Fruit fly (Drosophila melanogaster): ENCODE results near the gene CG4194.

Gene CG4194

dm6 chrX:2087501-2087900 lies 19.1 kb downstream of the CG4194 start (continued):
- TF ChIP-seq H2.0 (GFP tag; IDR thresholded peaks at IDR 0.05) (peak; percentile 76), ems (GFP tag; optimal IDR thresholded peaks at IDR 0.05) (peak; percentile 25), Dll (GFP tag; IDR thresholded peaks at IDR 0.05; ENCODE audit: partially characterized antibody) (no peak), CG31365 (tag; optimal IDR thresholded peaks at IDR 0.05) (no peak), CG7271 (tag; optimal IDR thresholded peaks at IDR 0.05) (no peak), CG17361 (GFP tag; IDR thresholded peaks at IDR 0.05) (peak; percentile 46; the same call in 1 of the 3 replicates), Fer3 (tag; optimal IDR thresholded peaks at IDR 0.05) (peak; percentile 18), sim (GFP tag; IDR thresholded peaks at IDR 0.05) (no peak), MTF-1 (GFP tag; optimal IDR thresholded peaks at IDR 0.05; ENCODE audit: borderline replicate concordance) (no peak), CG16813 (GFP tag; IDR thresholded peaks at IDR 0.05; ENCODE audit: partially characterized antibody) (no peak), nau (GFP tag; optimal IDR thresholded peaks at IDR 0.05) (peak; percentile 46), Ssrp (tag; optimal IDR thresholded peaks at IDR 0.05) (peak; percentile 44), CG8388 (GFP tag; optimal IDR thresholded peaks at IDR 0.05) (peak; percentile 70), scrt (GFP tag; optimal IDR thresholded peaks at IDR 0.05) (no peak), Deaf1 (tag; optimal IDR thresholded peaks at IDR 0.05) (no peak), CG9437 (GFP tag; optimal IDR thresholded peaks at IDR 0.05) (peak; percentile 24), salm (tag; optimal IDR thresholded peaks at IDR 0.05) (peak; percentile 46), CG7987 (GFP tag; optimal IDR thresholded peaks at IDR 0.05) (no peak), CG10565 (GFP tag; optimal IDR thresholded peaks at IDR 0.05) (no peak), Lim3 (GFP tag; IDR thresholded peaks at IDR 0.05) (no peak), CG12942 (GFP tag; optimal IDR thresholded peaks at IDR 0.05) (peak; percentile 31), CG11560 (tag; IDR thresholded peaks at IDR 0.05) (no peak), CG7372 (GFP tag; IDR thresholded peaks at IDR 0.05) (no peak), zf30C (GFP tag; optimal IDR thresholded peaks at IDR 0.05) (no peak), sug (tag; optimal IDR thresholded peaks at IDR 0.05) (no peak), vvl (GFP tag; IDR thresholded peaks at IDR 0.05) (peak; percentile 84), CG10959 (GFP tag; IDR thresholded peaks at IDR 0.05) (no peak), CG4328 (GFP tag; optimal IDR thresholded peaks at IDR 0.05) (no peak), bcd (GFP tag; optimal IDR thresholded peaks at IDR 0.05) (peak; percentile 29), wek (GFP tag; optimal IDR thresholded peaks at IDR 0.05) (peak; percentile 55), stc (GFP tag; IDR thresholded peaks at IDR 0.05) (peak; percentile 67), fu2 (GFP tag; optimal IDR thresholded peaks at IDR 0.05) (peak; percentile 55), Meics (GFP tag; optimal IDR thresholded peaks at IDR 0.05) (peak; percentile 33), slbo (GFP tag; IDR thresholded peaks at IDR 0.05) (peak; percentile 76), CG10267 (tag; optimal IDR thresholded peaks at IDR 0.05) (peak; percentile 5), grau (tag; optimal IDR thresholded peaks at IDR 0.05) (peak; percentile 60), Blimp-1 (GFP tag; optimal IDR thresholded peaks at IDR 0.05) (peak; percentile 49), gsb-n (tag; optimal IDR thresholded peaks at IDR 0.05) (peak; percentile 56), dysf (GFP tag; IDR thresholded peaks at IDR 0.05) (peak; percentile 62), CG12391 (tag; optimal IDR thresholded peaks at IDR 0.05) (peak; percentile 65), Aef1 (GFP tag; IDR thresholded peaks at IDR 0.05) (0 out of 3 replicates have a peak, but pooled peaks have one; percentile 14), CG12236 (GFP tag; optimal IDR thresholded peaks at IDR 0.05) (no peak), Atf6 (GFP tag; IDR thresholded peaks at IDR 0.05) (no peak), Bgb (GFP tag; IDR thresholded peaks at IDR 0.05; ENCODE audit: partially characterized antibody) (no peak), psq (GFP tag; optimal IDR thresholded peaks at IDR 0.05) (no peak), dimm (GFP tag; IDR thresholded peaks at IDR 0.05) (0 out of 2 replicates have a peak, but pooled peaks have one; percentile 45), dati (GFP tag; IDR thresholded peaks at IDR 0.05) (peak; percentile 60), ind (GFP tag; optimal IDR thresholded peaks at IDR 0.05) (peak; percentile 48), CG6791 (GFP tag; IDR thresholded peaks at IDR 0.05; ENCODE audit: partially characterized antibody) (no peak), pros (GFP tag; optimal IDR thresholded peaks at IDR 0.05) (no peak), Antp (GFP tag; optimal IDR thresholded peaks at IDR 0.05) (peak; percentile 42)
